Fruit fly (Drosophila melanogaster) S2 (cell line): ENCODE data around the gene Polr3H.

Experiments
- CG8478 ChIP-seq: fragments of >200 bp; optimal IDR thresholded peaks from 2 replicates; lab custom pipeline; 2018
- CTCF ChIP-seq, 2 experiments: fragments of >200 bp; optimal IDR thresholded peaks; 2 replicates each; lab custom pipeline; 2018

DNA sequence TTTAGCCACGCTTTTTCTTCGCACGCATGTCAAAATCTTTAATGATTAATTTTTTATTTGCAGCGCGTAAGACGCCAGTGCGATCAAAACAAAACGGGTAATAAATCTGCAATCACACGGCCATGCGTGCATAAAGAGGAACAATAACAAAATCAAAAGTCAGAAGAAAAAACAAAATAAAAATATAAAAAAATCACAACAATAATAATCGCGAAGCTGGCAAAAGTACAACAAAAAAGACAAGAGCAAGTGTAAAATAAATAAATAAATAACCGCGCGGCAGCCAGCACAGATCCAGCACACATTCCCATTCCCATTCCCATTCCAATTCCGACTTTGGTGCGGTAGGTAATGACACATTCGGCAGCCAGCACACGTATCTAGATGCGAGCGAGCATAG lies 14.0 kb upstream of the Polr3H start:
- TF ChIP-seq CTCF (optimal IDR thresholded peaks at IDR 0.05; lab: Kevin White, UChicago) = no peak
- no peak for TF ChIP-seq CG8478 (lab: Kevin White, UChicago)
